Worm (Caenorhabditis elegans) whole organism, L4 larva: ENCODE data around the gene srh-181.

Source experiments
- attf-4 ChIP-seq: sonication (generic microtip); optimal IDR thresholded peaks from 3 replicates; lab custom pipeline; 2017; ENCODE audit warnings: missing biosample characterization, missing genetic modification characterization
- fos-1 ChIP-seq: fragments of 150-350 bp; optimal IDR thresholded peaks from 2 replicates; lab custom pipeline; 2014; ENCODE audit warnings: missing biosample characterization, missing genetic modification characterization
- lin-39 ChIP-seq: fragments of 150-350 bp; optimal IDR thresholded peaks from 2 replicates; lab custom pipeline; 2014; ENCODE audit warnings: missing biosample characterization, missing genetic modification reagents, missing genetic modification characterization
- nhr-10 ChIP-seq: fragments of 150-350 bp; optimal IDR thresholded peaks from 2 replicates; lab custom pipeline; 2014; ENCODE audit warnings: missing biosample characterization, missing genetic modification characterization
- nhr-11 ChIP-seq: fragments of 150-350 bp; optimal IDR thresholded peaks from 2 replicates; lab custom pipeline; 2014; ENCODE audit warnings: missing biosample characterization, missing genetic modification characterization
- nhr-41 ChIP-seq: fragments of 200-800 bp; sonication (Bioruptor generic); IDR thresholded peaks from 2 replicates; pipeline ENCODE4 v1.3.6; 2022; ENCODE audit warnings: missing genetic modification reagents, missing genetic modification characterization, missing compliant biosample characterization
- nhr-76 ChIP-seq: fragments of 150-350 bp; optimal IDR thresholded peaks from 2 replicates; lab custom pipeline; 2014; ENCODE audit warnings: missing biosample characterization, missing genetic modification characterization
- rbr-2 ChIP-seq: sonication (generic microtip); optimal IDR thresholded peaks from 2 replicates; lab custom pipeline; 2016; ENCODE audit warnings: missing genotype, missing genetic modification characterization, missing compliant biosample characterization
- snpc-1.2 ChIP-seq: fragments of 200-800 bp; sonication (Bioruptor generic); IDR thresholded peaks from 2 replicates; pipeline ENCODE4 v1.3.6; 2022; ENCODE audit warnings: missing genetic modification reagents, missing genetic modification characterization, missing compliant biosample characterization
- tra-1 ChIP-seq: fragments of 200-800 bp; sonication (Bioruptor generic); IDR thresholded peaks from 2 replicates; pipeline ENCODE4 v1.3.6; 2022; ENCODE audit warnings: missing genetic modification reagents, missing genetic modification characterization, missing compliant biosample characterization

ce11 chrV:18511847-18512246, 37.5 kb downstream of the srh-181 start:
- TF ChIP-seq fos-1 (tag; lab: Kevin White, UChicago) (no peak), nhr-76 (no peak), snpc-1.2 (GFP tag; lab: Robert Waterston, UW) (no peak), nhr-11 (tag; lab: Kevin White, UChicago) (no peak), lin-39 (no peak), nhr-41 (GFP tag; lab: Robert Waterston, UW) (no peak), nhr-10 (no peak), tra-1 (GFP tag; lab: Robert Waterston, UW) (no peak), attf-4 (tag; lab: Kevin White, UChicago) (no peak), rbr-2 (tag; lab: Kevin White, UChicago) (no peak)
